Worm (Caenorhabditis elegans) whole organism, late embryonic: ENCODE results near the gene gpx-4.

ENCODE experiments used
- C08G9.2 ChIP-seq: sonication (generic microtip); optimal IDR thresholded peaks from 2 replicates; lab custom pipeline; 2016; ENCODE audit warnings: mild to moderate bottlenecking, missing genetic modification characterization, moderate library complexity, missing compliant biosample characterization
- C38D4.7 ChIP-seq: fragments of 200-800 bp; sonication (Bioruptor generic); optimal IDR thresholded peaks from 2 replicates; lab custom pipeline; 2018; ENCODE audit warnings: mild to moderate bottlenecking, missing genetic modification characterization, moderate library complexity, missing compliant biosample characterization
- F13H6.1 ChIP-seq: sonication (generic microtip); optimal IDR thresholded peaks from 2 replicates; lab custom pipeline; 2016; ENCODE audit warnings: missing genetic modification characterization, missing compliant biosample characterization
- K02D7.2 ChIP-seq: sonication (generic microtip); optimal IDR thresholded peaks from 2 replicates; lab custom pipeline; 2017; ENCODE audit warnings: mild to moderate bottlenecking, missing genetic modification characterization, missing compliant biosample characterization
- Y22D7AL.16 ChIP-seq: sonication (generic microtip); optimal IDR thresholded peaks from 2 replicates; lab custom pipeline; 2016; ENCODE audit warnings: missing genetic modification characterization, missing compliant biosample characterization
- ahr-1 ChIP-seq: sonication (generic microtip); optimal IDR thresholded peaks from 2 replicates; lab custom pipeline; 2016; ENCODE audit warnings: missing genetic modification characterization, missing compliant biosample characterization
- ama-1 ChIP-seq: fragments of 150-350 bp; optimal IDR thresholded peaks from 2 replicates; lab custom pipeline; 2014
- ceh-14 ChIP-seq: sonication (generic microtip); optimal IDR thresholded peaks from 2 replicates; lab custom pipeline; 2016; ENCODE audit warnings: missing genotype, missing genetic modification characterization, missing compliant biosample characterization
- ceh-18 ChIP-seq: sonication (generic microtip); optimal IDR thresholded peaks from 2 replicates; lab custom pipeline; 2016; ENCODE audit warnings: missing genetic modification characterization, missing compliant biosample characterization
- ceh-19 ChIP-seq: fragments of 200-800 bp; sonication (Bioruptor generic); optimal IDR thresholded peaks from 2 replicates; lab custom pipeline; 2018; ENCODE audit warnings: mild to moderate bottlenecking, missing genetic modification characterization, missing compliant biosample characterization
- ceh-2 ChIP-seq: sonication (generic microtip); optimal IDR thresholded peaks from 2 replicates; lab custom pipeline; 2016; ENCODE audit warnings: missing genotype, missing genetic modification characterization, missing compliant biosample characterization
- ceh-24 ChIP-seq: sonication (generic microtip); optimal IDR thresholded peaks from 2 replicates; lab custom pipeline; 2016; ENCODE audit warnings: mild to moderate bottlenecking, missing genetic modification characterization, missing compliant biosample characterization
- ceh-30 ChIP-seq: fragments of 150-350 bp; optimal IDR thresholded peaks from 2 replicates; lab custom pipeline; 2014; ENCODE audit warnings: missing biosample characterization, missing genetic modification characterization
- ceh-31 ChIP-seq: sonication (generic microtip); optimal IDR thresholded peaks from 2 replicates; lab custom pipeline; 2016; ENCODE audit warnings: missing genetic modification characterization, missing compliant biosample characterization
- ceh-34 ChIP-seq: sonication (generic microtip); optimal IDR thresholded peaks from 2 replicates; lab custom pipeline; 2016; ENCODE audit warnings: mild to moderate bottlenecking, missing genetic modification characterization, missing compliant biosample characterization
- ceh-45 ChIP-seq: fragments of 200-800 bp; sonication (Bioruptor generic); IDR thresholded peaks from 2 replicates; pipeline ENCODE4 v1.3.6; 2022; ENCODE audit warnings: missing genetic modification reagents, missing genetic modification characterization, missing compliant biosample characterization
- ceh-6 ChIP-seq: fragments of 200-800 bp; sonication (Bioruptor generic); optimal IDR thresholded peaks from 2 replicates; lab custom pipeline; 2018; ENCODE audit warnings: mild to moderate bottlenecking, missing genetic modification characterization, missing compliant biosample characterization
- che-1 ChIP-seq: sonication (generic microtip); optimal IDR thresholded peaks from 2 replicates; lab custom pipeline; 2016; ENCODE audit warnings: mild to moderate bottlenecking, missing genetic modification characterization, missing compliant biosample characterization
- dve-1 ChIP-seq: sonication (generic microtip); optimal IDR thresholded peaks from 2 replicates; lab custom pipeline; 2017; ENCODE audit warnings: antibody characterized with exemption, mild to moderate bottlenecking, missing genetic modification characterization, missing compliant biosample characterization
- elt-4 ChIP-seq: sonication (generic microtip); optimal IDR thresholded peaks from 2 replicates; lab custom pipeline; 2016; ENCODE audit warnings: missing genetic modification characterization, missing compliant biosample characterization
- ets-4 ChIP-seq: sonication (generic microtip); optimal IDR thresholded peaks from 2 replicates; lab custom pipeline; 2016; ENCODE audit warnings: missing genetic modification characterization, missing compliant biosample characterization
- eyg-1 ChIP-seq: sonication (generic microtip); optimal IDR thresholded peaks from 2 replicates; lab custom pipeline; 2016; ENCODE audit warnings: missing genotype, missing genetic modification characterization, missing compliant biosample characterization
- fax-1 ChIP-seq: sonication (generic microtip); optimal IDR thresholded peaks from 2 replicates; lab custom pipeline; 2016; ENCODE audit warnings: missing genotype, missing genetic modification characterization, missing compliant biosample characterization
- hlh-6 ChIP-seq: sonication (generic microtip); optimal IDR thresholded peaks from 2 replicates; lab custom pipeline; 2016; ENCODE audit warnings: missing genotype, missing genetic modification characterization, missing compliant biosample characterization
- hlh-8 ChIP-seq: sonication (generic microtip); optimal IDR thresholded peaks from 2 replicates; lab custom pipeline; 2016; ENCODE audit warnings: missing genotype, missing genetic modification characterization, missing compliant biosample characterization
- lin-11 ChIP-seq: fragments of 200-800 bp; sonication (Bioruptor generic); optimal IDR thresholded peaks from 2 replicates; lab custom pipeline; 2018; ENCODE audit warnings: mild to moderate bottlenecking, missing genetic modification characterization, missing compliant biosample characterization
- nfya-1 ChIP-seq: sonication (generic microtip); optimal IDR thresholded peaks from 2 replicates; lab custom pipeline; 2017; ENCODE audit warnings: missing genetic modification characterization, mild to moderate bottlenecking, missing compliant biosample characterization, antibody characterized with exemption, moderate library complexity
- nhr-232 ChIP-seq: sonication (generic microtip); optimal IDR thresholded peaks from 2 replicates; lab custom pipeline; 2016; ENCODE audit warnings: missing genetic modification characterization, missing compliant biosample characterization
- npax-4 ChIP-seq: sonication (generic microtip); optimal IDR thresholded peaks from 2 replicates; lab custom pipeline; 2016; ENCODE audit warnings: missing genetic modification characterization, missing compliant biosample characterization
- odd-2 ChIP-seq: sonication (generic microtip); optimal IDR thresholded peaks from 2 replicates; lab custom pipeline; 2017; ENCODE audit warnings: antibody characterized with exemption, mild to moderate bottlenecking, missing genetic modification characterization, missing compliant biosample characterization
- pat-9 ChIP-seq: fragments of 200-800 bp; sonication (Bioruptor generic); optimal IDR thresholded peaks from 2 replicates; lab custom pipeline; 2018; ENCODE audit warnings: mild to moderate bottlenecking, missing genetic modification characterization, moderate library complexity, missing compliant biosample characterization
- pax-1 ChIP-seq: fragments of 150-350 bp; optimal IDR thresholded peaks from 2 replicates; lab custom pipeline; 2014; ENCODE audit warnings: missing biosample characterization, missing genetic modification characterization
- pha-2 ChIP-seq: sonication (generic microtip); optimal IDR thresholded peaks from 2 replicates; lab custom pipeline; 2017; ENCODE audit warnings: mild to moderate bottlenecking, missing genetic modification characterization, missing compliant biosample characterization
- pqm-1 ChIP-seq: sonication (generic microtip); optimal IDR thresholded peaks from 2 replicates; lab custom pipeline; 2016; ENCODE audit warnings: missing genetic modification characterization, missing compliant biosample characterization
- rnt-1 ChIP-seq: sonication (generic microtip); optimal IDR thresholded peaks from 2 replicates; lab custom pipeline; 2016; ENCODE audit warnings: missing genetic modification characterization, missing compliant biosample characterization
- sdc-2 ChIP-seq: sonication (generic microtip); optimal IDR thresholded peaks from 2 replicates; lab custom pipeline; 2016; ENCODE audit warnings: missing genotype, missing genetic modification characterization, missing compliant biosample characterization
- sox-2 ChIP-seq: fragments of 200-800 bp; sonication (Bioruptor generic); IDR thresholded peaks from 2 replicates; pipeline ENCODE4 v1.3.6; 2022; ENCODE audit warnings: missing genetic modification reagents, missing genetic modification characterization, missing compliant biosample characterization
- syd-9 ChIP-seq: sonication (generic microtip); optimal IDR thresholded peaks from 2 replicates; lab custom pipeline; 2016; ENCODE audit warnings: mild to moderate bottlenecking, missing genetic modification characterization, moderate library complexity, missing compliant biosample characterization
- tbx-2 ChIP-seq: sonication (generic microtip); optimal IDR thresholded peaks from 2 replicates; lab custom pipeline; 2016; ENCODE audit warnings: missing genetic modification characterization, missing compliant biosample characterization
- tbx-7 ChIP-seq: sonication (generic microtip); optimal IDR thresholded peaks from 2 replicates; lab custom pipeline; 2016; ENCODE audit warnings: missing genotype, missing genetic modification characterization, missing compliant biosample characterization
- unc-3 ChIP-seq, 2 experiments: fragments of 200-800 bp in 1 of 2; sonication (Bioruptor generic) in 1 of 2; sonication (generic microtip) in 1 of 2; conservative IDR thresholded peaks in 1 of 2; optimal IDR thresholded peaks in 1 of 2; 2 replicates each; pipeline versions ENCODE4 v1.3.6 to Lab custom; 2016 to 2022; ENCODE audit warnings: missing compliant biosample characterization in 2 of 2, missing genetic modification characterization in 2 of 2, missing genetic modification reagents in 1 of 2
- unc-42 ChIP-seq: sonication (generic microtip); optimal IDR thresholded peaks from 2 replicates; lab custom pipeline; 2016; ENCODE audit warnings: missing genotype, missing genetic modification characterization, missing compliant biosample characterization
- unc-55 ChIP-seq: sonication (generic microtip); optimal IDR thresholded peaks from 2 replicates; lab custom pipeline; 2017; ENCODE audit warnings: missing biosample characterization, missing genetic modification reagents, missing genetic modification characterization
- unc-86 ChIP-seq: sonication (generic microtip); optimal IDR thresholded peaks from 2 replicates; lab custom pipeline; 2016; ENCODE audit warnings: missing genetic modification characterization, missing compliant biosample characterization
- zip-5 ChIP-seq: sonication (generic microtip); optimal IDR thresholded peaks from 2 replicates; lab custom pipeline; 2016; ENCODE audit warnings: missing genetic modification characterization, missing compliant biosample characterization
- ztf-16 ChIP-seq: sonication (generic microtip); optimal IDR thresholded peaks from 2 replicates; lab custom pipeline; 2017; ENCODE audit warnings: missing genetic modification characterization, missing compliant biosample characterization

gpx-4 gene

ce11 chrIV:2678152-2678551 is 3.3 kb upstream of the gpx-4 start:
- TF ChIP-seq zip-5 (tag; lab: Kevin White, UChicago) (no peak), pha-2 (tag; lab: Kevin White, UChicago) (no peak), unc-3 (GFP tag; conservative IDR thresholded peaks at IDR 0.05; lab: Robert Waterston, UW) (no peak), unc-3 (tag; optimal IDR thresholded peaks at IDR 0.05; lab: Kevin White, UChicago) (no peak), sdc-2 (tag; lab: Kevin White, UChicago) (no peak), tbx-2 (tag; lab: Kevin White, UChicago) (no peak), unc-55 (no peak), ceh-31 (tag; lab: Kevin White, UChicago) (no peak), hlh-8 (tag; lab: Kevin White, UChicago) (no peak), sox-2 (GFP tag; lab: Robert Waterston, UW) (no peak), syd-9 (tag; lab: Kevin White, UChicago) (no peak), K02D7.2 (no peak), pax-1 (no peak), lin-11 (tag; lab: Kevin White, UChicago) (no peak), odd-2 (tag; lab: Kevin White, UChicago) (no peak), rnt-1 (tag; lab: Kevin White, UChicago) (no peak), F13H6.1 (tag; lab: Kevin White, UChicago) (no peak), ceh-24 (no peak), ceh-18 (no peak), ceh-34 (tag; lab: Kevin White, UChicago) (no peak)

DNA sequence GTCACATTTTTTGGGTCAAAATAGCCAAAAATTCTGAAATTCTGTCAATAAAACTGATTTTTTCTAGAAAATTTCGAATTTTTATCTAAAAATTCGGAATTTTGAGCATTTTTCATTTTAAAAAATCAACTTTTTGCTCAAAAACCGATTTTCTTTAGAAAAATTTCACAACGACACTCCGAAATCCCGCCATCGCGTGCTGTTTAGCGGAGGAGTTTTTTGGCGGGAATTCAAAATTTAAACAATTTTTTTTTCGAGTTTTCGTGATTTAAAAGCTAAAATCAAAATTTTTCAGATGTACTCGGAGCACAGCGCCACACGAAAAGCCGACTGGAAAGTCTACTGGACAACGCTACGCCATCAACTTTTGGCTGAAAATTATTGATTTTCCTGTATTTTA is 2.9 kb upstream of the gpx-4 start:
- TF ChIP-seq sox-2 (GFP tag; lab: Robert Waterston, UW) (no peak), ama-1 (no peak), tbx-7 (tag; lab: Kevin White, UChicago) (no peak), ets-4 (no peak), pat-9 (tag; lab: Kevin White, UChicago) (no peak), ceh-34 (tag; lab: Kevin White, UChicago) (no peak), ztf-16 (tag; lab: Kevin White, UChicago) (no peak), C08G9.2 (no peak), ceh-24 (no peak), eyg-1 (tag; lab: Kevin White, UChicago) (no peak), ceh-6 (GFP tag; lab: Kevin White, UChicago) (no peak)
- TF ChIP-seq, all 69 proteins: peak for 0

ce11 chrIV:2676281-2676680 is 1.5 kb upstream of the gpx-4 start, which contains the start of gene Y94H6A.3:
Gene Y94H6A.3, plus strand, starts transcription at chrIV:2676512.
- TF ChIP-seq ceh-14 (tag; lab: Kevin White, UChicago), result no peak
- TF ChIP-seq nfya-1 (tag; lab: Kevin White, UChicago), result peak; percentile 74
- TF ChIP-seq npax-4 (tag; lab: Kevin White, UChicago), result no peak
- TF ChIP-seq ceh-34 (tag; lab: Kevin White, UChicago), result peak; percentile 18
- TF ChIP-seq ceh-30 (tag; lab: Kevin White, UChicago), result peak; percentile 40
- peak; percentile 58 for TF ChIP-seq unc-42 (tag; lab: Kevin White, UChicago)
- TF ChIP-seq unc-86, result peak; percentile 20

DNA sequence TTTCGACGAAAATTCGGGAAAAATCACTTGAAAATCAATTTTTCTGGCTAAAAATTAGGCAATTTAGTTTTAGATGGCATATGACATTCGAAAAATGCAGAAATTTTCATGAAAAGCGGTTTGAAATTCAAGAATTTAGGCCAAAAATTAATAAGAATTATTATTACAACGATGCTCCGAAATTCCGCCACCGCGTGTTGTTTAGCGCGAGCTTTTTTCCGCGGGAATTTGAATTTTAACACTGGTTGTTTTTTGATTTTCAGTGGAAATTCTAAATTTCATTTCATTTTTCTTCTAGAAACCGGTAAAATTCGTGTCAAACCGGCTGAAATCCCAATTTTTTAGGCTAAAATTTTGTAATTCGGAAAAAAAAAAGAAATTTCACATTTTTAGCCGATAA is 4.2 kb downstream of the gpx-4 start:
- no peak for TF ChIP-seq pqm-1 (tag; lab: Kevin White, UChicago)
- TF ChIP-seq C08G9.2, result no peak
- TF ChIP-seq elt-4, result no peak
- no peak for TF ChIP-seq ahr-1 (tag; lab: Kevin White, UChicago)
- TF ChIP-seq odd-2 (tag; lab: Kevin White, UChicago), result no peak
- no peak for TF ChIP-seq ceh-45 (GFP tag; lab: Robert Waterston, UW)
- no peak for TF ChIP-seq tbx-7 (tag; lab: Kevin White, UChicago)
- TF ChIP-seq ceh-2 (tag; lab: Kevin White, UChicago), result no peak
- TF ChIP-seq rnt-1 (tag; lab: Kevin White, UChicago), result no peak
- TF ChIP-seq hlh-6 (tag; lab: Kevin White, UChicago), result no peak
- TF ChIP-seq fax-1 (tag; lab: Kevin White, UChicago), result no peak
- no peak for TF ChIP-seq che-1 (tag; lab: Kevin White, UChicago)
- TF ChIP-seq K02D7.2, result no peak
- no peak for TF ChIP-seq C38D4.7 (GFP tag; lab: Kevin White, UChicago)
- no peak for TF ChIP-seq Y22D7AL.16
- TF ChIP-seq nhr-232, result no peak
- TF ChIP-seq ceh-6 (GFP tag; lab: Kevin White, UChicago), result no peak
- no peak for TF ChIP-seq dve-1
- TF ChIP-seq ceh-19 (GFP tag; lab: Kevin White, UChicago), result no peak
